Fruit fly (Drosophila melanogaster) whole organism, embryonic: ENCODE results near the gene CG6055.
A peak's percentile ranks its signal among the peaks of the same experiment; 100 is the strongest.

ENCODE experiments used
- Antp ChIP-seq: fragments of 200-800 bp; sonication (Bioruptor generic); optimal IDR thresholded peaks from 3 replicates; lab custom pipeline; 2016; ENCODE audit warnings: missing biosample characterization, missing genetic modification characterization
- B-H1 ChIP-seq: fragments of 200-800 bp; sonication (Bioruptor generic); IDR thresholded peaks from 3 replicates; pipeline ENCODE4 v1.3.6; 2022; ENCODE audit warnings: missing biosample characterization, missing genetic modification characterization
- CG10543 ChIP-seq: fragments of 200-800 bp; sonication (Bioruptor generic); optimal IDR thresholded peaks from 3 replicates; lab custom pipeline; 2017; ENCODE audit warnings: missing biosample characterization, mild to moderate bottlenecking, missing genetic modification characterization, moderate library complexity
- CG10565 ChIP-seq: fragments of 200-800 bp; sonication (Bioruptor generic); optimal IDR thresholded peaks from 3 replicates; lab custom pipeline; 2016; ENCODE audit warnings: missing biosample characterization, mild to moderate bottlenecking, missing genetic modification characterization
- CG10979 ChIP-seq: fragments of 200-800 bp; sonication (Bioruptor generic); optimal IDR thresholded peaks from 2 replicates; lab custom pipeline; 2018; ENCODE audit warnings: missing biosample characterization, mild to moderate bottlenecking, missing genetic modification characterization, moderate library complexity
- CG12219 ChIP-seq: fragments of 200-800 bp; sonication (Bioruptor generic); optimal IDR thresholded peaks from 3 replicates; lab custom pipeline; 2018; ENCODE audit warnings: missing biosample characterization, mild to moderate bottlenecking, missing genetic modification characterization
- CG12744 ChIP-seq: fragments of 200-800 bp; sonication (Bioruptor generic); optimal IDR thresholded peaks from 2 replicates; lab custom pipeline; 2016; ENCODE audit warnings: missing biosample characterization, missing genetic modification characterization
- CG13123 ChIP-seq: fragments of 200-800 bp; sonication (Bioruptor generic); optimal IDR thresholded peaks from 2 replicates; lab custom pipeline; 2016; ENCODE audit warnings: missing biosample characterization, missing genetic modification characterization
- CG13775 ChIP-seq: fragments of 200-800 bp; sonication (Bioruptor generic); optimal IDR thresholded peaks from 3 replicates; lab custom pipeline; 2017; ENCODE audit warnings: missing biosample characterization, mild to moderate bottlenecking, missing genetic modification characterization
- CG14441 ChIP-seq: fragments of 200-800 bp; sonication (Bioruptor generic); IDR thresholded peaks from 2 replicates; pipeline ENCODE4 v1.3.6; 2022; ENCODE audit warnings: missing biosample characterization, missing genetic modification characterization
- CG15073 ChIP-seq: fragments of 200-800 bp; sonication (Bioruptor generic); optimal IDR thresholded peaks from 2 replicates; lab custom pipeline; 2016; ENCODE audit warnings: missing biosample characterization, missing genetic modification characterization
- CG15269 ChIP-seq: fragments of 200-800 bp; sonication (Bioruptor generic); optimal IDR thresholded peaks from 2 replicates; lab custom pipeline; 2018; ENCODE audit warnings: missing biosample characterization, mild to moderate bottlenecking, missing genetic modification characterization, moderate library complexity
- CG1602 ChIP-seq: fragments of 200-800 bp; sonication (Bioruptor generic); optimal IDR thresholded peaks from 3 replicates; lab custom pipeline; 2016; ENCODE audit warnings: missing biosample characterization, missing genetic modification characterization
- CG1603 ChIP-seq: fragments of 200-800 bp; sonication (Bioruptor generic); optimal IDR thresholded peaks from 2 replicates; lab custom pipeline; 2019; ENCODE audit warnings: missing biosample characterization, mild to moderate bottlenecking, missing genetic modification characterization, moderate library complexity
- CG17186 ChIP-seq: fragments of 200-800 bp; sonication (Bioruptor generic); optimal IDR thresholded peaks from 3 replicates; lab custom pipeline; 2017; ENCODE audit warnings: missing biosample characterization, missing genetic modification reagents, missing genetic modification characterization
- CG1792 ChIP-seq: fragments of 200-800 bp; sonication (Bioruptor generic); optimal IDR thresholded peaks from 2 replicates; lab custom pipeline; 2016; ENCODE audit warnings: missing biosample characterization, missing genetic modification characterization
- CG18011 ChIP-seq: fragments of 200-800 bp; sonication (Bioruptor generic); optimal IDR thresholded peaks from 2 replicates; lab custom pipeline; 2017; ENCODE audit warnings: missing biosample characterization, missing genetic modification characterization, mild to moderate bottlenecking, moderate library complexity, missing genotype
- CG18262 ChIP-seq: fragments of 200-800 bp; optimal IDR thresholded peaks from 3 replicates; lab custom pipeline; 2019; ENCODE audit warnings: missing biosample characterization, mild to moderate bottlenecking, missing genetic modification characterization, moderate library complexity
- CG31441 ChIP-seq: fragments of 200-800 bp; sonication (Bioruptor generic); IDR thresholded peaks from 2 replicates; pipeline ENCODE4 v1.3.6; 2022; ENCODE audit warnings: missing biosample characterization, missing genetic modification characterization
- CG4424 ChIP-seq: fragments of 200-800 bp; sonication (Bioruptor generic); optimal IDR thresholded peaks from 3 replicates; lab custom pipeline; 2016; ENCODE audit warnings: missing biosample characterization, missing genetic modification characterization
- CG4617 ChIP-seq: fragments of 200-800 bp; sonication (Bioruptor generic); optimal IDR thresholded peaks from 3 replicates; lab custom pipeline; 2016; ENCODE audit warnings: missing biosample characterization, missing genetic modification characterization, borderline replicate concordance
- CG4707 ChIP-seq: fragments of 200-800 bp; sonication (Bioruptor generic); optimal IDR thresholded peaks from 2 replicates; lab custom pipeline; 2018; ENCODE audit warnings: missing biosample characterization, mild to moderate bottlenecking, missing genetic modification characterization, moderate library complexity
- CG5245 ChIP-seq: fragments of 200-800 bp; sonication (Bioruptor generic); optimal IDR thresholded peaks from 3 replicates; lab custom pipeline; 2016; ENCODE audit warnings: missing biosample characterization, missing genetic modification characterization
- CG6175 ChIP-seq: fragments of 200-800 bp; sonication (Bioruptor generic); IDR thresholded peaks from 3 replicates; pipeline ENCODE4 v1.3.6; 2022; ENCODE audit warnings: missing biosample characterization, missing genetic modification characterization
- CG9727 ChIP-seq: fragments of 200-800 bp; sonication (Bioruptor generic); optimal IDR thresholded peaks from 3 replicates; lab custom pipeline; 2017; ENCODE audit warnings: missing biosample characterization, mild to moderate bottlenecking, missing genetic modification characterization
- CoRest ChIP-seq: fragments of 200-800 bp; sonication (Bioruptor generic); optimal IDR thresholded peaks from 3 replicates; lab custom pipeline; 2018; ENCODE audit warnings: missing biosample characterization, mild to moderate bottlenecking, missing genetic modification characterization, moderate library complexity
- Dek ChIP-seq: fragments of 200-800 bp; sonication (Bioruptor generic); optimal IDR thresholded peaks from 3 replicates; lab custom pipeline; 2019; ENCODE audit warnings: missing biosample characterization, mild to moderate bottlenecking, missing genetic modification characterization, moderate library complexity
- HLHmδ ChIP-seq: fragments of 200-800 bp; sonication (Bioruptor generic); optimal IDR thresholded peaks from 2 replicates; lab custom pipeline; 2018; ENCODE audit warnings: missing biosample characterization, mild to moderate bottlenecking, missing genetic modification characterization, moderate library complexity
- Hr39 ChIP-seq: fragments of >200 bp; optimal IDR thresholded peaks from 2 replicates; lab custom pipeline; 2017
- Myb ChIP-seq: fragments of 200-800 bp; sonication (Bioruptor generic); optimal IDR thresholded peaks from 2 replicates; lab custom pipeline; 2016; ENCODE audit warnings: missing biosample characterization, missing genetic modification characterization
- NFAT ChIP-seq: fragments of 200-800 bp; sonication (Bioruptor generic); IDR thresholded peaks from 2 replicates; pipeline ENCODE4 v1.3.6; 2022; ENCODE audit warnings: missing biosample characterization, missing genetic modification characterization
- Ravus ChIP-seq: fragments of 200-800 bp; sonication (Bioruptor generic); IDR thresholded peaks from 2 replicates; pipeline ENCODE4 v1.3.6; 2022; ENCODE audit warnings: missing biosample characterization, missing genetic modification characterization
- Rx ChIP-seq: fragments of 200-800 bp; sonication (Bioruptor generic); IDR thresholded peaks from 2 replicates; pipeline ENCODE4 v1.3.6; 2022; ENCODE audit warnings: missing biosample characterization, missing genetic modification characterization
- Sox102F ChIP-seq: fragments of 200-800 bp; sonication (Bioruptor generic); optimal IDR thresholded peaks from 2 replicates; lab custom pipeline; 2018; ENCODE audit warnings: missing biosample characterization, mild to moderate bottlenecking, missing genetic modification characterization, moderate library complexity
- Tbp ChIP-seq: fragments of >200 bp; optimal IDR thresholded peaks from 2 replicates; lab custom pipeline; 2018; ENCODE audit warnings: missing biosample characterization, missing genetic modification characterization
- Trl ChIP-seq, 3 experiments: fragments of >200 bp in 2 of 3; fragments of 200-800 bp in 1 of 3; sonication (Bioruptor generic) in 1 of 3; optimal IDR thresholded peaks; 2 replicates in 1 of 3; 3 replicates in 2 of 3; lab custom pipeline; 2016 to 2017; ENCODE audit warnings: missing biosample characterization in 1 of 3, missing genetic modification characterization in 1 of 3
- ac ChIP-seq: fragments of 200-800 bp; sonication (Bioruptor generic); optimal IDR thresholded peaks from 3 replicates; lab custom pipeline; 2017; ENCODE audit warnings: missing biosample characterization, mild to moderate bottlenecking, missing genetic modification characterization
- chif ChIP-seq, 2 experiments: fragments of 200-800 bp; sonication (Bioruptor generic); optimal IDR thresholded peaks; 3 replicates each; lab custom pipeline; 2016; ENCODE audit warnings: missing biosample characterization in 2 of 2, missing genetic modification characterization in 2 of 2
- dm ChIP-seq: fragments of 200-800 bp; sonication (Bioruptor generic); optimal IDR thresholded peaks from 3 replicates; lab custom pipeline; 2016; ENCODE audit warnings: missing biosample characterization, missing genetic modification characterization
- fu2 ChIP-seq: fragments of 200-800 bp; sonication (Bioruptor generic); optimal IDR thresholded peaks from 2 replicates; lab custom pipeline; 2016; ENCODE audit warnings: missing biosample characterization, missing genetic modification characterization
- gt ChIP-seq: fragments of 200-800 bp; sonication (Bioruptor generic); IDR thresholded peaks from 2 replicates; pipeline ENCODE4 v1.3.6; 2022; ENCODE audit warnings: missing biosample characterization, missing genetic modification characterization
- hbn ChIP-seq: fragments of 200-800 bp; sonication (Bioruptor generic); IDR thresholded peaks from 2 replicates; pipeline ENCODE4 v1.3.6; 2022; ENCODE audit warnings: missing biosample characterization, missing genetic modification characterization; ENCODE audit not compliant: partially characterized antibody
- kay ChIP-seq: fragments of 200-800 bp; sonication (Bioruptor generic); optimal IDR thresholded peaks from 2 replicates; lab custom pipeline; 2016; ENCODE audit warnings: missing biosample characterization, missing genetic modification characterization
- mam ChIP-seq: fragments of 200-800 bp; sonication (Bioruptor generic); optimal IDR thresholded peaks from 3 replicates; lab custom pipeline; 2016; ENCODE audit warnings: missing biosample characterization, missing genetic modification characterization
- ranshi ChIP-seq: fragments of 200-800 bp; sonication (Bioruptor generic); IDR thresholded peaks from 2 replicates; pipeline ENCODE4 v1.3.6; 2022; ENCODE audit warnings: missing biosample characterization, missing genetic modification characterization
- run ChIP-seq: fragments of 200-800 bp; sonication (Bioruptor generic); optimal IDR thresholded peaks from 3 replicates; lab custom pipeline; 2018; ENCODE audit warnings: missing biosample characterization, mild to moderate bottlenecking, missing genetic modification characterization
- sd ChIP-seq: fragments of 200-800 bp; sonication (Bioruptor generic); optimal IDR thresholded peaks from 3 replicates; lab custom pipeline; 2018; ENCODE audit warnings: missing biosample characterization, mild to moderate bottlenecking, missing genetic modification characterization, moderate library complexity
- sna ChIP-seq: fragments of 200-800 bp; sonication (Bioruptor generic); IDR thresholded peaks from 2 replicates; pipeline ENCODE4 v1.3.6; 2022; ENCODE audit warnings: missing biosample characterization, missing genetic modification characterization; ENCODE audit not compliant: partially characterized antibody
- twi ChIP-seq: fragments of 200-800 bp; optimal IDR thresholded peaks from 2 replicates; lab custom pipeline; 2019; ENCODE audit warnings: missing biosample characterization, mild to moderate bottlenecking, missing genetic modification characterization, moderate library complexity
- wdn ChIP-seq: fragments of 200-800 bp; sonication (Bioruptor generic); IDR thresholded peaks from 2 replicates; pipeline ENCODE4 v1.3.6; 2022; ENCODE audit warnings: missing biosample characterization, missing genetic modification characterization
- wek ChIP-seq: fragments of 200-800 bp; sonication (Bioruptor generic); optimal IDR thresholded peaks from 3 replicates; lab custom pipeline; 2018; ENCODE audit warnings: missing biosample characterization, mild to moderate bottlenecking, missing genetic modification characterization, moderate library complexity

The CG6055 gene

dm6 chr2L:7423333-7423895, 42.9 kb upstream of the CG6055 start (continued):
- TF ChIP-seq CG15269 (no peak), CoRest (tag; lab: Kevin White, UChicago) (no peak), hbn (no peak), CG18011 (GFP tag; lab: Kevin White, UChicago) (peak; percentile 73), ac (GFP tag; lab: Kevin White, UChicago) (no peak), run (no peak), sd (no peak), Hr39 (lab: Kevin White, UChicago) (no peak), CG9727 (peak; percentile 37), CG1602 (no peak), kay (GFP tag; lab: Kevin White, UChicago) (no peak), sna (GFP tag; lab: Robert Waterston, UW) (no peak), CG12219 (peak; percentile 4), gt (no peak), Sox102F (GFP tag; lab: Kevin White, UChicago) (peak; percentile 10), CG17186 (no peak), ranshi (GFP tag; lab: Robert Waterston, UW) (peak; percentile 65), CG14441 (peak; percentile 41; the same call in 1 of the 2 replicates), fu2 (peak; percentile 23), Rx (GFP tag; lab: Robert Waterston, UW) (no peak), CG1603 (tag; lab: Kevin White, UChicago) (peak; percentile 34), CG15073 (GFP tag; lab: Kevin White, UChicago) (no peak), Antp (GFP tag; lab: Kevin White, UChicago) (peak; percentile 57), chif (GFP tag; optimal IDR thresholded peaks at IDR 0.05; lab: Kevin White, UChicago) (peak in 1 of 2 experiments; percentile 8), CG4707 (GFP tag; lab: Kevin White, UChicago) (no peak), CG12744 (no peak), mam (GFP tag; lab: Kevin White, UChicago) (peak; percentile 51), CG10565 (no peak), Trl (optimal IDR thresholded peaks at IDR 0.05; lab: Kevin White, UChicago) (no peak), Trl (GFP tag; optimal IDR thresholded peaks at IDR 0.05; lab: Kevin White, UChicago) (no peak), CG18262 (no peak), wdn (GFP tag; lab: Robert Waterston, UW) (no peak), NFAT (GFP tag; lab: Robert Waterston, UW) (peak; percentile 69), Ravus (GFP tag; lab: Robert Waterston, UW) (peak; percentile 28), Myb (GFP tag; lab: Kevin White, UChicago) (peak; percentile 26), twi (peak; percentile 1), CG6175 (GFP tag; lab: Robert Waterston, UW) (no peak), CG5245 (GFP tag; lab: Kevin White, UChicago) (no peak), Dek (tag; lab: Kevin White, UChicago) (peak; percentile 2), CG13123 (no peak), Tbp (no peak), dm (GFP tag; lab: Kevin White, UChicago) (peak; percentile 38), B-H1 (no peak), CG4617 (GFP tag; lab: Kevin White, UChicago) (no peak), CG13775 (GFP tag; lab: Kevin White, UChicago) (peak; percentile 34), CG10979 (tag; lab: Kevin White, UChicago) (no peak), CG10543 (GFP tag; lab: Kevin White, UChicago) (no peak), CG1792 (GFP tag; lab: Kevin White, UChicago) (no peak), CG31441 (no peak), wek (GFP tag; lab: Kevin White, UChicago) (no peak), HLHmδ (GFP tag; lab: Kevin White, UChicago) (peak; percentile 55), CG4424 (GFP tag; lab: Kevin White, UChicago) (peak; percentile 10)
